Worm (Caenorhabditis elegans) whole organism, early embryonic: ENCODE data around the gene hmg-1.1.

Experiments
- F13C5.2 ChIP-seq: sonication (generic microtip); optimal IDR thresholded peaks from 2 replicates; lab custom pipeline; 2017; ENCODE audit warnings: mild to moderate bottlenecking, missing genetic modification characterization, inconsistent platforms, missing compliant biosample characterization
- hnd-1 ChIP-seq: sonication (generic microtip); optimal IDR thresholded peaks from 2 replicates; lab custom pipeline; 2016; ENCODE audit warnings: missing genetic modification characterization, missing compliant biosample characterization
- tra-4 ChIP-seq: sonication (generic microtip); optimal IDR thresholded peaks from 2 replicates; lab custom pipeline; 2017; ENCODE audit warnings: missing genetic modification characterization, missing compliant biosample characterization

ce11 chrII:14239924-14240323 is 10.6 kb upstream of the hmg-1.1 start:
- TF ChIP-seq hnd-1 (tag; lab: Kevin White, UChicago): no peak
- TF ChIP-seq tra-4 (tag; lab: Kevin White, UChicago): no peak
- TF ChIP-seq F13C5.2 (tag; lab: Kevin White, UChicago): no peak
